Fruit fly (Drosophila melanogaster): ENCODE data around the gene CG7857.
A peak's percentile ranks its signal among the peaks of the same experiment; 100 is the strongest.

CG7857 gene

DNA sequence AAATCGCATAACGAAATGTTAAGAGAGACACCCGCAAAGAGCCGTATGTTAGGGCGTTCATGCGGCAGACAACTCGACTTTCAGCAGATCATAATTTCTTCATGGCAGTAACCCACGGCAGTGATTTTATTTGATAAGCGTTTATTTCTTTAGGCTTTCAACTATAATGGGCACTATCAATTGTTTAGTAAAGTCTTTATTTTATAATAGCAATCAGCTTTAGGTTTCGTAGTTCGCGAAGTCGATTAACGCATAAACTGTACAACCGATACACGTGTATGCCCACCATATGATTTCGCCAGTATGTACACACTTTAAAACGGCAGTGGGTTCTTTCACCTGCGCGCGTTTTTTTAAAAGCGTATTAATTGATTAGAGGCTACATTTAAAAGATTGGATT is 3.5 kb upstream of the CG7857 start, which contains the start of gene CG7841 (continued):
- TF ChIP-seq CG2889 (GFP tag; IDR thresholded peaks at IDR 0.05) (peak; percentile 86), CG5180 (GFP tag; optimal IDR thresholded peaks at IDR 0.05) (peak; percentile 93), Mad (GFP tag; optimal IDR thresholded peaks at IDR 0.05) (peak; percentile 97), fd102C (GFP tag; optimal IDR thresholded peaks at IDR 0.05) (peak; percentile 94), CG2199 (GFP tag; IDR thresholded peaks at IDR 0.05) (peak; percentile 94), Hr3 (GFP tag; optimal IDR thresholded peaks at IDR 0.05) (peak; percentile 92), CG7357 (GFP tag; IDR thresholded peaks at IDR 0.05) (peak; percentile 83), knrl (GFP tag; IDR thresholded peaks at IDR 0.05; ENCODE audit: partially characterized antibody) (no peak), CG12155 (GFP tag; optimal IDR thresholded peaks at IDR 0.05) (peak; percentile 94), dati (GFP tag; IDR thresholded peaks at IDR 0.05) (peak; percentile 87; the same call in 1 of the 2 replicates), C15 (GFP tag; IDR thresholded peaks at IDR 0.05) (peak; percentile 93), CG30020 (tag; optimal IDR thresholded peaks at IDR 0.05) (peak; percentile 89), dysf (GFP tag; IDR thresholded peaks at IDR 0.05) (peak; percentile 96; the same call in 2 of the 3 replicates), lov (optimal IDR thresholded peaks at IDR 0.05) (no peak), lov (GFP tag; IDR thresholded peaks at IDR 0.05) (peak; percentile 97), ab (GFP tag; optimal IDR thresholded peaks at IDR 0.05) (peak; percentile 86), CG4424 (GFP tag; optimal IDR thresholded peaks at IDR 0.05) (peak; percentile 97), CG4707 (GFP tag; optimal IDR thresholded peaks at IDR 0.05) (peak; percentile 96), CkIIα-i1 (GFP tag; IDR thresholded peaks at IDR 0.05) (no peak), gsb-n (tag; optimal IDR thresholded peaks at IDR 0.05) (peak; percentile 98), abd-A (tag; optimal IDR thresholded peaks at IDR 0.05) (peak; percentile 95), cwo (GFP tag; optimal IDR thresholded peaks at IDR 0.05) (peak; percentile 99), sqz (GFP tag; optimal IDR thresholded peaks at IDR 0.05) (peak; percentile 97), cas (GFP tag; IDR thresholded peaks at IDR 0.05) (peak; percentile 92; the same call in 1 of the 2 replicates), btn (GFP tag; optimal IDR thresholded peaks at IDR 0.05) (peak; percentile 94), CG6254 (GFP tag; optimal IDR thresholded peaks at IDR 0.05) (peak; percentile 96), repo (GFP tag; optimal IDR thresholded peaks at IDR 0.05) (peak; percentile 97), gt (GFP tag; IDR thresholded peaks at IDR 0.05) (peak; percentile 66), zen2 (GFP tag; IDR thresholded peaks at IDR 0.05; ENCODE audit: partially characterized antibody) (no peak), Hmx (GFP tag; optimal IDR thresholded peaks at IDR 0.05) (peak; percentile 93), Oaz (GFP tag; IDR thresholded peaks at IDR 0.05) (peak; percentile 93), CG6854 (GFP tag; optimal IDR thresholded peaks at IDR 0.05) (peak; percentile 99), Dref (GFP tag; IDR thresholded peaks at IDR 0.05) (0 out of 2 replicates have a peak, but pooled peaks have one; percentile 31), Atf6 (GFP tag; IDR thresholded peaks at IDR 0.05) (peak; percentile 98), jumu (GFP tag; optimal IDR thresholded peaks at IDR 0.05) (peak; percentile 96), crol (GFP tag; IDR thresholded peaks at IDR 0.05) (peak; percentile 58; the same call in 1 of the 2 replicates), lola (GFP tag; optimal IDR thresholded peaks at IDR 0.05) (peak in 1 of 3 experiments; percentile 98), CG18011 (GFP tag; optimal IDR thresholded peaks at IDR 0.05) (peak; percentile 91), hth (optimal IDR thresholded peaks at IDR 0.05) (no peak), ken (GFP tag; IDR thresholded peaks at IDR 0.05) (peak; percentile 93), zfh2 (GFP tag; optimal IDR thresholded peaks at IDR 0.05) (peak; percentile 95), kah (GFP tag; optimal IDR thresholded peaks at IDR 0.05) (peak; percentile 97), sc (optimal IDR thresholded peaks at IDR 0.05) (no peak), sc (GFP tag; optimal IDR thresholded peaks at IDR 0.05) (peak; percentile 95), CG32772 (GFP tag; IDR thresholded peaks at IDR 0.05) (no peak; the same call in 1 of the 2 replicates), Sox102F (GFP tag; optimal IDR thresholded peaks at IDR 0.05) (peak; percentile 97), bowl (GFP tag; IDR thresholded peaks at IDR 0.05) (peak; percentile 95), oc (tag; optimal IDR thresholded peaks at IDR 0.05) (peak; percentile 97), MESR4 (GFP tag; optimal IDR thresholded peaks at IDR 0.05) (peak; percentile 79), dpn (GFP tag; optimal IDR thresholded peaks at IDR 0.05) (peak; percentile 96 to 97), onecut (GFP tag; IDR thresholded peaks at IDR 0.05) (peak; percentile 96), odd (GFP tag; optimal IDR thresholded peaks at IDR 0.05) (peak; percentile 99)
